Fruit fly (Drosophila melanogaster) whole organism, embryonic: Measurements from ENCODE around the gene CG32551.

Experiments used
- D ChIP-seq, 2 experiments: fragments of 200-800 bp in 1 of 2; fragments of >200 bp in 1 of 2; sonication (Bioruptor generic) in 1 of 2; optimal IDR thresholded peaks; 2 replicates in 1 of 2; 3 replicates in 1 of 2; lab custom pipeline; 2017; ENCODE audit warnings: mild to moderate bottlenecking in 1 of 2, missing biosample characterization in 1 of 2, missing genetic modification characterization in 1 of 2, missing genetic modification reagents in 1 of 2
- crc ChIP-seq: fragments of 200-800 bp; sonication (Bioruptor generic); optimal IDR thresholded peaks from 2 replicates; lab custom pipeline; 2016; ENCODE audit warnings: missing biosample characterization, missing genetic modification characterization

dm6 chrX:18439367-18439766 is 699 bp downstream of the CG32551 start, which contains the start of gene CG43841:
- TF ChIP-seq D (optimal IDR thresholded peaks at IDR 0.05; lab: Kevin White, UChicago): no peak
- no peak for TF ChIP-seq D (GFP tag; optimal IDR thresholded peaks at IDR 0.05; lab: Kevin White, UChicago)
- TF ChIP-seq crc (GFP tag; lab: Kevin White, UChicago): no peak
